Worm (Caenorhabditis elegans) whole organism, L4 larva: ENCODE results near the gene bath-38.

ENCODE experiments used
- ama-1 ChIP-seq: fragments of 150-350 bp; optimal IDR thresholded peaks from 2 replicates; lab custom pipeline; 2014; ENCODE audit warnings: inconsistent platforms, mixed read lengths
- ceh-82 ChIP-seq: sonication (generic microtip); optimal IDR thresholded peaks from 2 replicates; lab custom pipeline; 2017; ENCODE audit warnings: missing biosample characterization, missing genetic modification characterization
- ces-1 ChIP-seq: fragments of 150-350 bp; sonication (generic microtip); optimal IDR thresholded peaks from 4 replicates; lab custom pipeline; 2014; ENCODE audit warnings: missing biosample characterization, missing genetic modification reagents, missing genetic modification characterization
- ctbp-1 ChIP-seq: fragments of 200-800 bp; sonication (Bioruptor generic); IDR thresholded peaks from 2 replicates; pipeline ENCODE4 v1.3.6; 2022; ENCODE audit warnings: missing genetic modification reagents, missing genetic modification characterization, missing compliant biosample characterization
- fos-1 ChIP-seq: fragments of 150-350 bp; optimal IDR thresholded peaks from 2 replicates; lab custom pipeline; 2014; ENCODE audit warnings: missing biosample characterization, missing genetic modification characterization
- jun-1 ChIP-seq: fragments of 150-350 bp; optimal IDR thresholded peaks from 2 replicates; lab custom pipeline; 2014; ENCODE audit warnings: missing biosample characterization, missing genetic modification reagents, missing genetic modification characterization
- lim-7 ChIP-seq: fragments of 200-800 bp; sonication (Bioruptor generic); IDR thresholded peaks from 2 replicates; pipeline ENCODE4 v1.3.6; 2022; ENCODE audit warnings: missing genetic modification characterization, missing compliant biosample characterization
- nhr-237 ChIP-seq: sonication (generic microtip); optimal IDR thresholded peaks from 2 replicates; lab custom pipeline; 2017; ENCODE audit warnings: missing biosample characterization, missing genetic modification characterization
- nhr-41 ChIP-seq: fragments of 200-800 bp; sonication (Bioruptor generic); IDR thresholded peaks from 2 replicates; pipeline ENCODE4 v1.3.6; 2022; ENCODE audit warnings: missing genetic modification reagents, missing genetic modification characterization, missing compliant biosample characterization
- nhr-6 ChIP-seq: fragments of 150-350 bp; optimal IDR thresholded peaks from 2 replicates; lab custom pipeline; 2014; ENCODE audit warnings: missing biosample characterization, missing genetic modification characterization

ce11 chrII:10067817-10068216, 22.7 kb upstream of the bath-38 start, which contains the start of gene die-1:
- TF ChIP-seq ama-1 (lab: Kevin White, UChicago) (no peak), fos-1 (no peak), ceh-82 (tag; lab: Kevin White, UChicago) (no peak), ces-1 (GFP tag; lab: Kevin White, UChicago) (no peak), jun-1 (tag; lab: Kevin White, UChicago) (no peak), nhr-237 (tag; lab: Kevin White, UChicago) (no peak), nhr-6 (tag; lab: Kevin White, UChicago) (no peak), ctbp-1 (no peak), lim-7 (GFP tag; lab: Robert Waterston, UW) (no peak), nhr-41 (GFP tag; lab: Robert Waterston, UW) (no peak)
